Fruit fly (Drosophila melanogaster) whole organism, embryonic: ENCODE data around the gene CG43293.

ENCODE experiments used
- Ada2b ChIP-seq: fragments of 200-800 bp; sonication (Bioruptor generic); IDR thresholded peaks from 2 replicates; pipeline ENCODE4 v1.3.6; 2022; ENCODE audit warnings: missing biosample characterization, missing genetic modification characterization
- Bteb2 ChIP-seq: fragments of 200-800 bp; sonication (Bioruptor generic); optimal IDR thresholded peaks from 2 replicates; lab custom pipeline; 2016; ENCODE audit warnings: missing biosample characterization, missing genetic modification characterization
- CG10321 ChIP-seq: fragments of 200-800 bp; sonication (Bioruptor generic); IDR thresholded peaks from 2 replicates; pipeline ENCODE4 v1.3.6; 2022; ENCODE audit warnings: missing biosample characterization, missing genetic modification characterization
- CG12155 ChIP-seq: fragments of 200-800 bp; sonication (Bioruptor generic); optimal IDR thresholded peaks from 3 replicates; lab custom pipeline; 2016; ENCODE audit warnings: missing biosample characterization, missing genetic modification characterization
- CG13287 ChIP-seq: fragments of 200-800 bp; sonication (Bioruptor generic); IDR thresholded peaks from 2 replicates; pipeline ENCODE4 v1.3.6; 2022; ENCODE audit warnings: missing biosample characterization, missing genetic modification characterization; ENCODE audit not compliant: partially characterized antibody
- CG14050 ChIP-seq: fragments of 200-800 bp; sonication (Bioruptor generic); IDR thresholded peaks from 3 replicates; pipeline ENCODE4 v1.3.6; 2022; ENCODE audit warnings: missing biosample characterization, missing genetic modification characterization
- CG14710 ChIP-seq: fragments of 200-800 bp; sonication (Bioruptor generic); optimal IDR thresholded peaks from 3 replicates; lab custom pipeline; 2019; ENCODE audit warnings: missing biosample characterization, mild to moderate bottlenecking, missing genetic modification characterization, moderate library complexity
- CG15011 ChIP-seq: fragments of 200-800 bp; sonication (Bioruptor generic); optimal IDR thresholded peaks from 3 replicates; lab custom pipeline; 2018; ENCODE audit warnings: missing biosample characterization, mild to moderate bottlenecking, missing genetic modification characterization
- CG1602 ChIP-seq: fragments of 200-800 bp; sonication (Bioruptor generic); optimal IDR thresholded peaks from 3 replicates; lab custom pipeline; 2016; ENCODE audit warnings: missing biosample characterization, missing genetic modification characterization
- CG2889 ChIP-seq: fragments of 200-800 bp; sonication (Bioruptor generic); IDR thresholded peaks from 3 replicates; pipeline ENCODE4 v1.3.6; 2022; ENCODE audit warnings: missing biosample characterization, missing genetic modification characterization
- CG30020 ChIP-seq: fragments of 200-800 bp; optimal IDR thresholded peaks from 2 replicates; lab custom pipeline; 2019; ENCODE audit warnings: missing biosample characterization, mild to moderate bottlenecking, missing genetic modification characterization, moderate library complexity
- CG3726 ChIP-seq: fragments of 200-800 bp; sonication (Bioruptor generic); IDR thresholded peaks from 3 replicates; pipeline ENCODE4, ENCODE4 v1.3.6; 2022; ENCODE audit warnings: missing biosample characterization, missing genetic modification characterization
- CG4730 ChIP-seq: fragments of 200-800 bp; sonication (Bioruptor generic); IDR thresholded peaks from 2 replicates; pipeline ENCODE4 v1.3.6; 2022; ENCODE audit warnings: missing biosample characterization, missing genetic modification characterization
- CG6765 ChIP-seq: fragments of 200-800 bp; sonication (Bioruptor generic); optimal IDR thresholded peaks from 3 replicates; lab custom pipeline; 2017; ENCODE audit warnings: missing biosample characterization, mild to moderate bottlenecking, missing genetic modification characterization
- CG7271 ChIP-seq: fragments of 200-800 bp; sonication (Bioruptor generic); optimal IDR thresholded peaks from 2 replicates; lab custom pipeline; 2018; ENCODE audit warnings: missing biosample characterization, mild to moderate bottlenecking, missing genetic modification characterization, moderate library complexity
- CG7745 ChIP-seq: fragments of 200-800 bp; sonication (Bioruptor generic); optimal IDR thresholded peaks from 2 replicates; lab custom pipeline; 2018; ENCODE audit warnings: missing biosample characterization, mild to moderate bottlenecking, missing genetic modification characterization, moderate library complexity
- CG7928 ChIP-seq: fragments of 200-800 bp; sonication (Bioruptor generic); optimal IDR thresholded peaks from 2 replicates; lab custom pipeline; 2017; ENCODE audit warnings: missing biosample characterization, mild to moderate bottlenecking, missing genetic modification characterization
- Drgx ChIP-seq: fragments of 200-800 bp; sonication (Bioruptor generic); IDR thresholded peaks from 2 replicates; pipeline ENCODE4 v1.3.6; 2022; ENCODE audit warnings: missing biosample characterization, missing genetic modification characterization
- Gsc ChIP-seq: fragments of 200-800 bp; sonication (Bioruptor generic); IDR thresholded peaks from 2 replicates; pipeline ENCODE4 v1.3.6; 2022; ENCODE audit warnings: missing biosample characterization, missing genetic modification characterization
- HLH54F ChIP-seq: fragments of 200-800 bp; sonication (Bioruptor generic); optimal IDR thresholded peaks from 3 replicates; lab custom pipeline; 2016; ENCODE audit warnings: missing biosample characterization, missing genetic modification characterization
- Med ChIP-seq: fragments of 200-800 bp; sonication (Bioruptor generic); peaks from one replicate; lab custom pipeline; 2016; ENCODE audit warnings: missing biosample characterization, missing genetic modification characterization, mild to moderate bottlenecking, inconsistent platforms, moderate library complexity
- Nf-YC ChIP-seq: fragments of 200-800 bp; optimal IDR thresholded peaks from 3 replicates; lab custom pipeline; 2019; ENCODE audit warnings: missing biosample characterization, mild to moderate bottlenecking, missing genetic modification characterization, moderate library complexity
- Optix ChIP-seq: fragments of 200-800 bp; sonication (Bioruptor generic); IDR thresholded peaks from 3 replicates; pipeline ENCODE4 v1.3.6; 2022; ENCODE audit warnings: missing biosample characterization, missing genetic modification characterization
- Scr ChIP-seq: fragments of 200-800 bp; sonication (Bioruptor generic); IDR thresholded peaks from 2 replicates; pipeline ENCODE4 v1.3.6; 2022; ENCODE audit warnings: missing biosample characterization, missing genetic modification characterization; ENCODE audit not compliant: partially characterized antibody
- Sry-β ChIP-seq: fragments of 200-800 bp; sonication (Bioruptor generic); optimal IDR thresholded peaks from 2 replicates; lab custom pipeline; 2018; ENCODE audit warnings: missing biosample characterization, mild to moderate bottlenecking, missing genetic modification characterization, moderate library complexity
- Trl ChIP-seq, 3 experiments: fragments of >200 bp in 2 of 3; fragments of 200-800 bp in 1 of 3; sonication (Bioruptor generic) in 1 of 3; optimal IDR thresholded peaks; 2 replicates in 1 of 3; 3 replicates in 2 of 3; lab custom pipeline; 2016 to 2017; ENCODE audit warnings: missing biosample characterization in 1 of 3, missing genetic modification characterization in 1 of 3
- Xbp1 ChIP-seq: fragments of 200-800 bp; sonication (Bioruptor generic); optimal IDR thresholded peaks from 3 replicates; lab custom pipeline; 2016; ENCODE audit warnings: missing biosample characterization, mild to moderate bottlenecking, missing genetic modification characterization
- br ChIP-seq: fragments of >200 bp; optimal IDR thresholded peaks from 2 replicates; lab custom pipeline; 2017
- btn ChIP-seq: fragments of 200-800 bp; sonication (Bioruptor generic); optimal IDR thresholded peaks from 2 replicates; lab custom pipeline; 2016; ENCODE audit warnings: missing biosample characterization, missing genetic modification characterization
- ci ChIP-seq: fragments of 200-800 bp; sonication (Bioruptor generic); IDR thresholded peaks from 3 replicates; pipeline ENCODE4 v1.3.6; 2022; ENCODE audit warnings: missing biosample characterization, missing genetic modification characterization
- croc ChIP-seq: fragments of 200-800 bp; sonication (Bioruptor generic); conservative IDR thresholded peaks from 3 replicates; pipeline ENCODE4 v1.3.6; 2022; ENCODE audit warnings: missing biosample characterization, missing genetic modification characterization
- ewg ChIP-seq: fragments of 200-800 bp; sonication (Bioruptor generic); optimal IDR thresholded peaks from 3 replicates; lab custom pipeline; 2017; ENCODE audit warnings: mild to moderate bottlenecking, missing biosample characterization, missing genetic modification reagents, missing genetic modification characterization
- hb ChIP-seq: fragments of 200-800 bp; sonication (Bioruptor generic); IDR thresholded peaks from 3 replicates; pipeline ENCODE4 v1.3.6; 2022; ENCODE audit warnings: missing biosample characterization, missing genetic modification characterization; ENCODE audit not compliant: partially characterized antibody
- her ChIP-seq: fragments of 200-800 bp; sonication (Bioruptor generic); optimal IDR thresholded peaks from 2 replicates; lab custom pipeline; 2016; ENCODE audit warnings: missing biosample characterization, missing genetic modification characterization
- jigr1 ChIP-seq: fragments of 200-800 bp; sonication (Bioruptor generic); IDR thresholded peaks from 3 replicates; pipeline ENCODE4 v1.3.6; 2022; ENCODE audit warnings: missing biosample characterization, missing genetic modification characterization
- lbe ChIP-seq: fragments of 200-800 bp; sonication (Bioruptor generic); optimal IDR thresholded peaks from 2 replicates; lab custom pipeline; 2016; ENCODE audit warnings: missing biosample characterization, mild to moderate bottlenecking, missing genetic modification characterization
- nau ChIP-seq: fragments of 200-800 bp; sonication (Bioruptor generic); optimal IDR thresholded peaks from 3 replicates; lab custom pipeline; 2017; ENCODE audit warnings: missing biosample characterization, mild to moderate bottlenecking, missing genetic modification characterization, missing genetic modification reagents
- nerfin-1 ChIP-seq: fragments of 200-800 bp; sonication (Bioruptor generic); optimal IDR thresholded peaks from 3 replicates; lab custom pipeline; 2019; ENCODE audit warnings: missing biosample characterization, mild to moderate bottlenecking, missing genetic modification characterization, moderate library complexity
- org-1 ChIP-seq: fragments of 200-800 bp; sonication (Bioruptor generic); optimal IDR thresholded peaks from 2 replicates; lab custom pipeline; 2017; ENCODE audit warnings: missing biosample characterization, missing genetic modification characterization
- prd ChIP-seq, 3 experiments: fragments of >200 bp in 2 of 3; fragments of 200-800 bp in 1 of 3; sonication (Bioruptor generic) in 1 of 3; optimal IDR thresholded peaks in 2 of 3; IDR thresholded peaks in 1 of 3; 2 replicates in 2 of 3; 3 replicates in 1 of 3; pipeline versions ENCODE4 v1.3.6 to Lab custom; 2017 to 2022; ENCODE audit warnings: missing biosample characterization in 1 of 3, missing genetic modification characterization in 1 of 3
- repo ChIP-seq: fragments of 200-800 bp; sonication (Bioruptor generic); optimal IDR thresholded peaks from 2 replicates; lab custom pipeline; 2016; ENCODE audit warnings: missing biosample characterization, missing genetic modification characterization
- salm ChIP-seq: fragments of 200-800 bp; sonication (Bioruptor generic); optimal IDR thresholded peaks from 2 replicates; lab custom pipeline; 2018; ENCODE audit warnings: missing biosample characterization, mild to moderate bottlenecking, missing genetic modification characterization
- seq ChIP-seq: fragments of 200-800 bp; sonication (Bioruptor generic); IDR thresholded peaks from 2 replicates; pipeline ENCODE4 v1.3.6; 2022; ENCODE audit warnings: missing biosample characterization, missing genetic modification characterization
- slp2 ChIP-seq: fragments of 200-800 bp; sonication (Bioruptor generic); optimal IDR thresholded peaks from 2 replicates; lab custom pipeline; 2016; ENCODE audit warnings: missing biosample characterization, missing genetic modification characterization
- tio ChIP-seq: fragments of 200-800 bp; sonication (Bioruptor generic); optimal IDR thresholded peaks from 2 replicates; lab custom pipeline; 2017; ENCODE audit warnings: missing biosample characterization, missing genetic modification characterization, inconsistent platforms
- unc-4 ChIP-seq: fragments of 200-800 bp; sonication (Bioruptor generic); IDR thresholded peaks from 2 replicates; pipeline ENCODE4 v1.3.6; 2022; ENCODE audit warnings: missing biosample characterization, missing genetic modification characterization; ENCODE audit not compliant: partially characterized antibody
- vnd ChIP-seq: fragments of 200-800 bp; sonication (Bioruptor generic); IDR thresholded peaks from 3 replicates; pipeline ENCODE4 v1.3.6; 2022; ENCODE audit warnings: missing biosample characterization, missing genetic modification characterization; ENCODE audit not compliant: partially characterized antibody
- wek ChIP-seq: fragments of 200-800 bp; sonication (Bioruptor generic); optimal IDR thresholded peaks from 3 replicates; lab custom pipeline; 2018; ENCODE audit warnings: missing biosample characterization, mild to moderate bottlenecking, missing genetic modification characterization, moderate library complexity

CG43293 gene

dm6 chr3L:6188995-6189927, 4.3 kb downstream of the CG43293 start, which contains the start of the genes D19A and CG7386 (continued):
- TF ChIP-seq CG7745 (tag; lab: Kevin White, UChicago) = no peak
- TF ChIP-seq Med (GFP tag; lab: Kevin White, UChicago) = peak; percentile 94
- TF ChIP-seq Drgx = peak; percentile 55
- peak; percentile 89 for TF ChIP-seq CG7928 (GFP tag; lab: Kevin White, UChicago)
- TF ChIP-seq Optix (GFP tag; lab: Robert Waterston, UW) = peak; percentile 61
- peak; percentile 2 for TF ChIP-seq lbe (GFP tag; lab: Kevin White, UChicago)
- TF ChIP-seq Bteb2 (GFP tag; lab: Kevin White, UChicago) = peak; percentile 50
- no peak for TF ChIP-seq tio
- peak; percentile 75 for TF ChIP-seq ci (GFP tag; lab: Robert Waterston, UW)
- peak; percentile 79 for TF ChIP-seq HLH54F (GFP tag; lab: Kevin White, UChicago)
- no peak for TF ChIP-seq Trl (optimal IDR thresholded peaks at IDR 0.05; lab: Kevin White, UChicago)
- TF ChIP-seq Trl (GFP tag; optimal IDR thresholded peaks at IDR 0.05; lab: Kevin White, UChicago) = peak; percentile 54
- TF ChIP-seq repo = peak; percentile 6
- no peak for TF ChIP-seq hb (GFP tag; lab: Robert Waterston, UW)
- TF ChIP-seq ewg (GFP tag; lab: Kevin White, UChicago) = peak; percentile 23
- no peak for TF ChIP-seq unc-4
- TF ChIP-seq jigr1 (GFP tag; lab: Robert Waterston, UW) = no peak
- peak; percentile 67 for TF ChIP-seq Xbp1 (GFP tag; lab: Kevin White, UChicago)
- peak; percentile 63 for TF ChIP-seq Nf-YC (tag; lab: Kevin White, UChicago)
- TF ChIP-seq CG1602 (GFP tag; lab: Kevin White, UChicago) = no peak
- TF ChIP-seq CG6765 = peak; percentile 3
- TF ChIP-seq CG14050 (GFP tag; lab: Robert Waterston, UW) = peak; percentile 47
- no peak for TF ChIP-seq salm (tag; lab: Kevin White, UChicago)
- peak; percentile 59 for TF ChIP-seq Ada2b (GFP tag; lab: Robert Waterston, UW)
- TF ChIP-seq CG4730 = peak; percentile 63
- TF ChIP-seq org-1 = no peak
- TF ChIP-seq CG3726 (GFP tag; lab: Robert Waterston, UW) = 0 out of 3 replicates have a peak, but pooled peaks have one; percentile 22
- no peak for TF ChIP-seq CG15011 (GFP tag; lab: Kevin White, UChicago)
- TF ChIP-seq nau (GFP tag; lab: Kevin White, UChicago) = no peak
- TF ChIP-seq br = no peak
- no peak for TF ChIP-seq btn
- TF ChIP-seq nerfin-1 (tag; lab: Kevin White, UChicago) = peak; percentile 16
- peak; percentile 100 for TF ChIP-seq CG12155 (GFP tag; lab: Kevin White, UChicago)
- no peak for TF ChIP-seq CG10321
- no peak for TF ChIP-seq prd (optimal IDR thresholded peaks at IDR 0.05; lab: Kevin White, UChicago)
- peak; percentile 66 for TF ChIP-seq prd (GFP tag; IDR thresholded peaks at IDR 0.05; lab: Robert Waterston, UW)
- TF ChIP-seq croc (GFP tag; lab: Robert Waterston, UW) = peak; percentile 14; the same call in 1 of the 3 replicates
- peak; percentile 29 for TF ChIP-seq CG30020 (tag; lab: Kevin White, UChicago)
- no peak for TF ChIP-seq vnd (GFP tag; lab: Robert Waterston, UW)
- no peak for TF ChIP-seq Scr (GFP tag; lab: Robert Waterston, UW)
- TF ChIP-seq slp2 (GFP tag; lab: Kevin White, UChicago) = peak; percentile 49
- no peak for TF ChIP-seq seq
- peak; percentile 47 for TF ChIP-seq CG14710 (tag; lab: Kevin White, UChicago)
- TF ChIP-seq wek (GFP tag; lab: Kevin White, UChicago) = peak; percentile 11
- no peak for TF ChIP-seq Sry-β
- peak; percentile 18; the same call in 1 of the 2 replicates for TF ChIP-seq CG13287 (GFP tag; lab: Robert Waterston, UW)
- no peak for TF ChIP-seq Gsc (GFP tag; lab: Robert Waterston, UW)
- no peak for TF ChIP-seq CG7271 (tag; lab: Kevin White, UChicago)
- TF ChIP-seq CG2889 = 0 out of 3 replicates have a peak, but pooled peaks have one; percentile 57
- TF ChIP-seq her (GFP tag; lab: Kevin White, UChicago) = peak; percentile 49
